Worm (Caenorhabditis elegans) whole organism, dauer: ENCODE data around the gene F15D4.6.

Experiments used
- unc-62 ChIP-seq: sonication (generic microtip); optimal IDR thresholded peaks from 2 replicates; lab custom pipeline; 2017; ENCODE audit warnings: missing biosample characterization, missing genetic modification reagents, missing genetic modification characterization

F15D4.6 gene

DNA sequence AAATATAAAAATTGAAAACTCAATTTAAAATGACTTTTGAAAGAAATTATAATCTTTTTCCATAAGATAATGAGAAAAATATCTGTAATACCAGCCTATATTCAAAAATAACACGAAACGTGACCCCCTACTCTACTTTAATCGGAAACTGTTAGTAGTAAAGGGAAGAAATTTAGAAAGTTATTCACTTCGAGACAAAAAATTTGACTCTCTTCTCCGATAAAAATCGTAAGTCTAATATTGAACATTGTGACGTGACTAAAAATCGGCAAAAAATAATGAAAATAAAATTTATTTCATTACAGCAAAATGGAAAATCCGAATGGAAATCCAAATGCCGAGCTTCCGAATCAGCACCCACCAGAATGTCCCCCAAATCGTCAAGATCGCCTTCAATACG, at the start of gene F15D4.6:
F15D4.6 (plus strand) TSS at position 301 of the 400 bp plus-strand sequence.
- TF ChIP-seq unc-62: no peak

DNA sequence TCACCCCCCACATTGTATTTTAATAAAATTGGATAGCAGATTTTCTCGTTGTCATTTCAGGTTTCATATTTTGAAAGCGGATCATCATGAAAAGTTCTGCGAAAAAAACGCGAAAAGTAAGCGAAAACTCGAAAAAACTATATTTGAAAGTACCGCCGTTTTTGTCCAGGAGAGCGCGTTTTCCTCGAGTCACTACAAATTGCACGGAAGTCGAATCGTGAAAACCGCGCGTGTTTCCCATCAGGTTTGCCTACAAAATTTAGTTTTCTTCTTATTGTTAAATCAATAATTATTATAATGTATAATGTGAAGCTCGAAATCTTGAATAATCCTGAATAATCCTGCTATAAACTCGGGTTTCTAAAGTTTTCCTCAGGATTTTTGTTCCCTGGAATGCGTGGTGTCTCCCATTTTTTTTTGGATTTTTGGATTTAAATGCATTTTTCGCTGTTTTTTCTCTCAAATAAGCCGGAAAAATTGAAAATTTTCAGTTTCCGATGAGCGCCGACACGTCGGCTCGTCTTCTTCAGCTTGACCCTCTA, 49.2 kb upstream of the F15D4.6 start, which contains the start of gene btf-1:
btf-1 (plus strand) TSS at position 492 of the 542 bp plus-strand sequence.
- TF ChIP-seq unc-62: no peak

DNA sequence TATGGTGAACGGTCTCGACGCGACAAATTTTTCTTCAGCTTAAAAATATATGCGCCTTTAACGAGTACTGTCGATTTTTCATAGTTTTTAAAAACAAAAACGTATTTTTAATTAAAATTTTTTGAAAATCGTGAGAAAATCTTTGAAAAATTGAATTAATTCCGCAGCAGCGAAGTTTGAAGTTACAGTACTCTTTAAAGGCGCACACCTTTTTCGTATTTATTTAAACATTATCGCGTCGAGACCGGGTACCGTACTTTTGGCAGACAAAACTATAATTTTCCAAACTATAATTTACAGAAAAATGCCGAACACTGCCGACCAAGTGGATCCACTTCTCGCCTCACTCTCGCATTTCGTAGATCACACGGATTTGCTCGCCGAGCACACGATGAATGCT, 33.2 kb upstream of the F15D4.6 start, which contains the start of gene F15D4.2:
F15D4.2 (plus strand) TSS at position 301 of the 400 bp plus-strand sequence.
- TF ChIP-seq unc-62: no peak

DNA sequence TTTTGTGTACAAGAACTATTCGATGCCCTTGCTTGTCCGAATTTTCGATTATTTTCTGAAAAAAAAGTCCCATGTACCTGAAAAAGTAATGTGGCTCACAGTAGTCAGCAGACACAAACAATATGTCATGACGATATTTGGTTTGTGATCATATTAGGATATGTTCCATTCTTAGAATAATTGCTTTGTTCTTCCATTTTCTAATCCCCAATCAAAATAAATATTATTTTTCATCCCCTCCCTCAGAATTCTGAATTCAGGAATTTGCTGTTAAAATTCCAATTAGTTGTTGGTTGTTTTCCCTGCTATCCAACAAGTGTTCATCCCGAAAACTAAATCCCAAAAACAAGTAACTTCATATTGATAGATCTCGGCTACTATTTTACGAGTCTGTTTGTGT, 29.6 kb upstream of the F15D4.6 start:
- no peak for TF ChIP-seq unc-62

DNA sequence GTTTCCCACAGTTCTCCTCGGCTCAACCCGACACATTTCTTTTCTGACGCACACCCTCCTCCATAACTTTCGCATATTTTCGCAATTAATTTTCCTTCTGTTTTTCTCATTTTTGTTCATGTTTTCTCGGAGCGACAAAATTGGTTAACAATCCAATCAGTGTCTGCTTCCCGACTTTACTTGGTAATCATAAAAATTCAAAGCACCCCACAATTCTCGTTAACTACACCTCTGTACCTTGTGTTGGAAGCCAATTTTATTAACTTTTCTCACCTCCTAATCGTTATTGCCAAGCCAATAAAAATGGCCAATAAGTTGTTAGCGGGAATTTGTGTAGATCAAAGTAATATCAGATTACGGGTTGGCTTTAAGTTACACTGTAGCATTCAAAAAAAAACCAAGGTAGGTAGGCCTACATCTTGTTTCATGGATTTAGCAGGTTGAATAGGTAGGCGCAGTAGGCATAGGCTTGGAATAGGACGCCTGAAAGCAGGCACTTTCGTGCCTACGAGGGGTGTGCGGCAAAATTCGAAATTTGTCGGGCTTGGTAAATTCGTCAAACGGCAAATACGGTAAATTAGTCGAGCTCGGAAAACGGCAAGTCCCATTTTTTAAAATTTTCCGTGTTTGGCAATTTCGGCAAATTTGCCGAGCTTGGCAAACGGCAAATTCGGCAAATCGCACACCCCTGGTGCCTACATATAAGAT, 18.3 kb upstream of the F15D4.6 start:
- no peak for TF ChIP-seq unc-62

DNA sequence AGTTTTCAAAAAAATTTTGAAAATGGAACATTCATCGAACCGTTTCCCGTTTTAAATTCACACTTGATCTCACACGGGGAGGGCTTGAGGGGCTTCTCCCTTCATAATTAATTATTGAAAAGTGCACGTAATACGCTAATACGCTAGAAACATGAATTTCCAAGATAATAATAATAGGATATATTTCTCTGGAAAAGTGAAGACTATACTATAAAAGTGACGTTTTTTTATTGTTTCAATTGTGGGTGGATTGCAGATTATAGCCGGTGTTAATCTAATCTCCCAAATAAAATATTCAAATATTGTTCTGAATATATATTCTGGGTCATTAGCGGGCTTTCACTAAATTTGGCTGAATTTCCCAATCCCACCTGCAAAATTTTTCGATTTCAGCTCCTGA, 15.3 kb upstream of the F15D4.6 start:
- no peak for TF ChIP-seq unc-62

DNA sequence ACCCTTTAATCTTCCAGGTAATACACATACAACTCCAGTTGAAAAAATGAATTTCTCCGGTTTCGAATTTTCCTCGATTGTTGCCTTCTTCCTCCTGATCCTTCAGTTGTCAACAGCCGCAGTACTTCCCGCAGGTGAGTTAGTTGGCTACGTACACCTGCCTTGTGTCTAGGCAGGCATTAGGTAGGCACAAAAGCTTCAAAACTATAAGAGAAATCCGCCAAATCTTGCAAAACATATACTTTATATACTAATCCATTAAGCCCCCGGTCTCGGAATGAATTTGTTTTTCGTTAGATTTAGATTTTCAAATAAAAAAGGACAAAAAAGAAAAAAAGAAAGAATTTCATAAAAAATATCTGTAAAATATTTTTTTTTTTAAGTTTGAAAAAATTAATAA, 13.7 kb upstream of the F15D4.6 start, which contains the start of gene flp-16:
flp-16 (plus strand) TSS at position 18 of the 400 bp plus-strand sequence.
- TF ChIP-seq unc-62: no peak

DNA sequence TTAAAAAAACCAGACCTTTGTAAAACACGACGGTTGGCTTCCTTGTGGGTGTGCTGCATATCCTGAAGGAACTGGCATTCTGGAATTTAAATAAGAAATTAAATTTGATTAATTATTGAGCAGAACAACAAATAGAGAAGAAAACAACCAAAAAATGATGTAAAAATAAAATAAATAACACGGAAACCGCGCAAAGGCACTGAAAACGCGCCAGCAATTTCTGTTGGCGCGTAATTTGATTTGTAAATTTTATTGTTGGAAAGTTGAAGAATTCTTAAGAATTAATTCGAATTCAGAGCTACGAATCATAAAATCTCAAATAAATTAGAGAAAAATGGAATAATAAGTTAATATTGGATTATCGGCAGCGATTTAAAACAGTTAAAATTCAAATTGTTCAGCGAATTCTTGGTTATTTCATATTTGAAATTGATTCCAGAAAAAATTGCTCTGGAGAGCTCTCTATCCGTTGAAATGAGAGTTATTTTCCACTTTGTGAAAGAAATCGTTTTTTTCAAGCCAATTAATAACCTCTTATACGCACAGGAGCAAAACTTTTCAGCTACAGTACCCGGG, 11.1 kb upstream of the F15D4.6 start, which contains the start of gene romo-1:
romo-1 (minus strand) TSS at position 79 of the 576 bp plus-strand sequence.
- no peak for TF ChIP-seq unc-62

DNA sequence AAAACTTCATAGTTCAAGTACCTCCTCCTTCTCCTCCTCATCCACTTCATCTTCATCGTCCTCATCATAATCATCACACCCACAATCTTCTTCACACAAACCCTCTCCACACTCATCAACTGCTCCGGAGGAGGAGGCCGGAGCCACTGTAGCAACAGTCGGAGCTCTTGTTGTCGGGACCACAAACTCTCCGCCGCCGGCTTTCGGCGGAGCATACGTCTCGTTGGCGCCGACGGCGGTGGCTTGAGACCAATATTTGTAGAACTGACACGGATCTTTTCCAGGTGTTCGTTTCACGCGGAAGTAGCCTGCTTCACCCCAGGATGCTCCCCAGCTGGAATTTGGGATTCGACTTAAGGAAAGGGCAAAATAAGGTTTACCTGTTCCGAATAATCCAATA, 9.4 kb upstream of the F15D4.6 start:
- TF ChIP-seq unc-62: no peak

DNA sequence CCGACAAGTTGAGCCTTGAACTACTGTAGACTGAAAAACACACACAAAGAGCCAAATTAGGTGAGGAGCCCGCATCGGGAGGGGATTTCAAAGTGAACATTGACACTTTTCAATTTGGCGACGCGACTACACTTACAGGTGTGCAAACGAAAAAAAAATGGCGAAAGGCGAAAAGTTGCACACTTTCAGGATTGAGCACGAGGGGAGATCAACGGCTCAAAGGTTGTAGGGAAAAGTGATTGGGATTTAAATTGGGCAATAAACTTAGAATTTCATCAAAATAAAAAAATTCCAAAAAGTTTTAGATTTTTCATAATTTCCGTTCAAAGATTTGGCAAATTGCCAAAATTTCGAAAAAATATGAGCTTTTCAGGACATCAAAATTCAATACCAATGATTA, 6.0 kb upstream of the F15D4.6 start, which contains the start of gene F15D4.4:
F15D4.4 (minus strand) TSS at position 101 of the 400 bp plus-strand sequence.
- TF ChIP-seq unc-62: no peak

DNA sequence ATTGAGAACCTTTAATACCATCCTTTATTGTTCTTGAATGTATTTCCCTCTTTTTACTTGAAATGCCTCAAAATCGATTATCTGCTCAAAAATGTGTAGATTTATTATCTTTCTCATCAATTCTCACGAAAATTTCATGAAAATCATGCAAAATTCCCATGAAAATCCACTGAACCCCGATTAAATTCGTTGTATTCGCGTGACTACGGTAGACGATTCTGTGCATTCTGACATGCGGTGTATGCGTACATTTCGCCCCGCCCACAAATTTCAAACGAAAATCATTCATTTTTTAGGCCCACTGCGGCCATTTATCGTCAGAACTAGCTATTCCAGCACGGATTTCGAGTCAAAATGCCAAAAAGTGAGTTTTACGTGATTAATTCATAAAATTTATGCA, 3.9 kb upstream of the F15D4.6 start, which contains the start of gene F15D4.5:
F15D4.5 (plus strand) TSS at position 301 of the 400 bp plus-strand sequence.
- no peak for TF ChIP-seq unc-62

DNA sequence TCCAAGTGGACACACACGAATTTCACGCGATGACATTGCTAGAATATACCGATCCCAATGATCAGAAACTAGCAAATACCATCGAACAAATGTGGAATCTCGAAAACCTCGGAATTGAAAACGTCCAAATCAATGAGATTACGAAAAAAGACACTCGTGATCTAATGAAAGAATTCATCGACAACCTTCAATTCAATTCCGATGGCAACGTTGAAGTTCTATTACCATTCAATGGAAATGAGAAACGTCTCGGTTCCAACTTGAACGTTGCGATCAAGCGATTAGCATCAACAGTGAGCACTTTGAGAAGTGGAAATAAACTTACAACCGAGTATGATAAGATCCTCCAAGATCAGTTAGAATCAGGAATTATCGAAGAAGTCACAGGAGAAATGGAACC, 6.3 kb downstream of the F15D4.6 start:
- no peak for TF ChIP-seq unc-62

DNA sequence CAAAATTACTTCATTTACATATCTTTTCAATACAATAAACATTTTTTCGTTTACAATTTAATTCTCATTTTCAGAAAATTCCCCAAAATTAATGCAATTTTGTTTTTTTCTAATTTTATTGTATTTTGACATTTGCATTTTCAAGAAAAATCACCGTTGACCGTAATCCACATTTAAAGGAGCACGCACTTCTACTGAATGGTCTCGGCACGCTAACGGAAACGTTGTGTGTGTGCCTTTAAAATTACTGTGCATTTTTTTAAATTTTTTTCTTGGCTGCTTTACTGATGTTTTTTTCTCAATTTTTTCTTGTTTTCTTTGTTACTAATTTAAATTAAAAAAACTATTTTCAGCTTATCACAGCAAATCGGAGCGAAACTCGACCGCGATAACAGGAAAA, 11.6 kb downstream of the F15D4.6 start:
- no peak for TF ChIP-seq unc-62

DNA sequence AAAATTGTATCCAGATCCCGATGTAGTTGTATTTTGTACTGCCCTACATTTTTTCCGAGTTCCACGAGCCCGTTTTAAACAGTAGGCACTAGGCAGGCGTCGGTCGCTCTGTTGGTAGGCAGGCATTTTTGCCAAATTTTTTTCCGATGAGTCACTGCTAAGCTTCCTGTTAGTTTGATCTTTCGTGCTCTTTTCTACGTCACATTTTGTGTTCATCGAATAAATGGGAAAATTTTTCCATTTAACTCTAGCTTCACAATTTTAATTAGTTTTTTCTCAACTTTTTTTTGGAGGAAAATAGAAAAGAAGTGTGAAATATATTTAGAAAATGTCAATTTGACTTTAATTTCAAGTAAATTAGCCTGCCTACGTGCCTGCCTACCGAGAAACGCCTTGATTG, 18.3 kb downstream of the F15D4.6 start:
- TF ChIP-seq unc-62: no peak

DNA sequence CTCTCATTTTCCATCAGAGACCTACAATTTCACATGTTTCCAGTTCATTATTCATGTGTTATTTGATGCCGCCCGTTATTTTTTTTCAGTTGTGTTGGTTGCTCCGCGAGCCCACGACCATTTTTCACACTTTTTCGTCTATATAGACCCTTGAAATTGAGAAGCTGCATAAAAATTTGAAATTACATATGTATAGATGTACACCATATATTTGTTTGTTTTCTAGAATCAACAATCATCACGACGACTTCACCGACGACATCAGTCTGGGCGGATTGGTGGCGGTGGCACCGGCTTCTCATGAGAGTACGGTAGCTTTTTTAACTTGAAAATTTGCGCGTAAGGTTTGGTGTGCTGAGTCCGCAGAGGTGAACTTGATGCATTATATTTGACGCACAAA, 21.8 kb downstream of the F15D4.6 start, which contains the start of gene Y48C3A.5:
Y48C3A.5 (plus strand) TSS at position 301 of the 400 bp plus-strand sequence.
- TF ChIP-seq unc-62: no peak

DNA sequence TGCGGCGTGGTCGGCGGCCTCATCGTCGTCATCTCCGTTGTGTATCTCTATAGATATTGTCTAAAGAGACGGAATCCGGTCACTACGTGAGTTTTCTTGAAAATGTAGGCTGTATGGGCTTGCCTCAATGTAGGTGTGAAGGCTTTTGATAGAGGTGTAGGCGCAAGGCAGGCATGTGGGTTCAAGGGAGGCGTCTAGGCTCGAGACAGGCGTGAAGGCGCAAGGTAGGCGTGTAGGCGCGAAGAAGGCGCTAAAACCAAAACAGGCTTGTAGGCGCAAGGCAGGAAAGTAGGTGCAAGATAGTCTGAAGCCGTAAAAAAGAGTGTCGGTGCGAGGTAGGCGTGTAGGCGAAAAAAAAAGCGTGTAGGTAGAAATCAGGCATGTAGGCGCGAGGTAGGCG, 29.2 kb downstream of the F15D4.6 start:
- TF ChIP-seq unc-62: no peak

DNA sequence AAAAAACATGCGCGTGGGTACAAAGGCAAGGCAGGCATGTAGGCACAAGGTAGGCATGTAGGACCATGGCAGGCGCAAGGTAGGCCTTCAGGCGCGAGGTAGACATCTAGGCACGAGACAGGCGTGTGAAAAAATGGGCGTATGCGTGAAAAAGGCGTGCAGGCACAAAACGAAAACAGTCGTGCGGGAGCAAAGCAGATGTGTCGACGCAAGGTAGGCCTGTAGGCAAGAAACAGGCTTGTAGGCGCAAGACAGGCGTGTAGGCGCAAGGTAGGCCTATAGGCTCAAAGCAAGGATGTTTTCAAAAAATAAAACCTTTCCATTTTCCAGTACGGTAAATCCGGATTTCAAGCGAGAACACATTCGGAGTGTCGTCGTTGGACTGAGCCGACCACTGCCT, 29.7 kb downstream of the F15D4.6 start:
- TF ChIP-seq unc-62: no peak
